Fruit fly (Drosophila melanogaster) whole organism, prepupa: Measurements from ENCODE around the gene CG14440.

Experiments used
- Blimp-1 ChIP-seq: fragments of 200-800 bp; sonication (Bioruptor generic); optimal IDR thresholded peaks from 3 replicates; lab custom pipeline; 2017; ENCODE audit warnings: missing biosample characterization, missing genetic modification characterization, mild to moderate bottlenecking, moderate library complexity, missing genetic modification reagents
- CG10669 ChIP-seq: fragments of 200-800 bp; sonication (Bioruptor generic); optimal IDR thresholded peaks from 3 replicates; lab custom pipeline; 2018; ENCODE audit warnings: missing biosample characterization, mild to moderate bottlenecking, missing genetic modification characterization, moderate library complexity
- CG15336 ChIP-seq: fragments of 200-800 bp; sonication (Bioruptor generic); IDR thresholded peaks from 2 replicates; pipeline ENCODE4 v1.3.6; 2022; ENCODE audit warnings: missing biosample characterization, missing genetic modification characterization
- CG6808 ChIP-seq: fragments of 200-800 bp; sonication (Bioruptor generic); optimal IDR thresholded peaks from 3 replicates; lab custom pipeline; 2017; ENCODE audit warnings: missing biosample characterization, missing genetic modification characterization, mild to moderate bottlenecking, moderate library complexity, missing genetic modification reagents
- CG6854 ChIP-seq: fragments of 200-800 bp; sonication (Bioruptor generic); optimal IDR thresholded peaks from 2 replicates; lab custom pipeline; 2017; ENCODE audit warnings: missing biosample characterization, mild to moderate bottlenecking, missing genetic modification characterization
- CG9139 ChIP-seq: fragments of 200-800 bp; sonication (Bioruptor generic); optimal IDR thresholded peaks from 3 replicates; lab custom pipeline; 2017; ENCODE audit warnings: missing biosample characterization, mild to moderate bottlenecking, missing genetic modification characterization
- Hr38 ChIP-seq: sonication (Bioruptor generic); optimal IDR thresholded peaks from 2 replicates; lab custom pipeline; 2016; ENCODE audit warnings: missing biosample characterization, missing genetic modification characterization
- Smox ChIP-seq: fragments of 200-800 bp; sonication (Bioruptor generic); optimal IDR thresholded peaks from 3 replicates; lab custom pipeline; 2016; ENCODE audit warnings: missing biosample characterization, missing genetic modification characterization
- Sox15 ChIP-seq: fragments of 200-800 bp; sonication (Bioruptor generic); optimal IDR thresholded peaks from 3 replicates; lab custom pipeline; 2016; ENCODE audit warnings: missing biosample characterization, missing genetic modification characterization
- cyc ChIP-seq: fragments of 200-800 bp; sonication (Bioruptor generic); optimal IDR thresholded peaks from 3 replicates; lab custom pipeline; 2016; ENCODE audit warnings: missing biosample characterization, missing genetic modification characterization

- TF ChIP-seq CG10669 (GFP tag; lab: Kevin White, UChicago): no peak
- TF ChIP-seq CG9139 (GFP tag; lab: Kevin White, UChicago): no peak
- TF ChIP-seq Sox15 (GFP tag; lab: Kevin White, UChicago): no peak
- TF ChIP-seq cyc (GFP tag; lab: Kevin White, UChicago): no peak
- TF ChIP-seq Blimp-1 (GFP tag; lab: Kevin White, UChicago): no peak
- no peak for TF ChIP-seq Smox (GFP tag; lab: Kevin White, UChicago)
- no peak for TF ChIP-seq CG6854 (GFP tag; lab: Kevin White, UChicago)
- TF ChIP-seq CG6808: no peak
- no peak for TF ChIP-seq CG15336 (GFP tag; lab: Robert Waterston, UW)
- no peak for TF ChIP-seq Hr38 (GFP tag; lab: Kevin White, UChicago)
Measured at dm6 chrX:6694105-6694788, 4.1 kb downstream of the CG14440 start.
